Fruit fly (Drosophila melanogaster): ENCODE results near the gene phol.

The phol gene

dm6 chr3L:9460775-9461491 is 4.9 kb upstream of the phol start, which contains the start of the genes CG3434 and CG44838 (continued):
- TF ChIP-seq Ets21C (GFP tag; optimal IDR thresholded peaks at IDR 0.05) (peak; percentile 46), CG7368 (GFP tag; optimal IDR thresholded peaks at IDR 0.05) (peak; percentile 29), net (GFP tag; optimal IDR thresholded peaks at IDR 0.05) (peak; percentile 68), CG3032 (tag; optimal IDR thresholded peaks at IDR 0.05) (peak; percentile 75), CG6854 (GFP tag; optimal IDR thresholded peaks at IDR 0.05) (peak; percentile 53), CG11294 (GFP tag; IDR thresholded peaks at IDR 0.05) (peak; percentile 52; the same call in 1 of the 2 replicates), acj6 (GFP tag; optimal IDR thresholded peaks at IDR 0.05) (peak; percentile 77), CG11762 (GFP tag; optimal IDR thresholded peaks at IDR 0.05; ENCODE audit: insufficient read depth) (peak; percentile 20), CG8319 (GFP tag; optimal IDR thresholded peaks at IDR 0.05) (peak; percentile 33), Hr38 (GFP tag; optimal IDR thresholded peaks at IDR 0.05) (no peak), CG9139 (GFP tag; optimal IDR thresholded peaks at IDR 0.05) (peak; percentile 2), Lpt (GFP tag; optimal IDR thresholded peaks at IDR 0.05) (peak; percentile 61), Gug (GFP tag; IDR thresholded peaks at IDR 0.05) (peak; percentile 55)

- peak; percentile 99 for TF ChIP-seq CG34406 (GFP tag; optimal IDR thresholded peaks at IDR 0.05)
- TF ChIP-seq OdsH (GFP tag; optimal IDR thresholded peaks at IDR 0.05) = peak; percentile 99
- peak; percentile 100 for TF ChIP-seq lz (GFP tag; optimal IDR thresholded peaks at IDR 0.05)
- TF ChIP-seq Sox102F (GFP tag; optimal IDR thresholded peaks at IDR 0.05) = peak; percentile 99
- TF ChIP-seq fd85E (GFP tag; optimal IDR thresholded peaks at IDR 0.05) = peak; percentile 96
- peak; percentile 99 for TF ChIP-seq CG16779 (tag; optimal IDR thresholded peaks at IDR 0.05)
- TF ChIP-seq CG32006 (GFP tag; optimal IDR thresholded peaks at IDR 0.05) = peak; percentile 100
- peak; percentile 99 for TF ChIP-seq CG11762 (GFP tag; optimal IDR thresholded peaks at IDR 0.05; ENCODE audit: insufficient read depth)
- peak; percentile 100 for TF ChIP-seq CG8119 (GFP tag; IDR thresholded peaks at IDR 0.05)
- TF ChIP-seq dac (GFP tag; optimal IDR thresholded peaks at IDR 0.05) = peak; percentile 99
- TF ChIP-seq cyc (GFP tag; optimal IDR thresholded peaks at IDR 0.05) = peak; percentile 99
- peak; percentile 99 for TF ChIP-seq CG1621 (tag; optimal IDR thresholded peaks at IDR 0.05)
- peak; percentile 100 for TF ChIP-seq eg (GFP tag; IDR thresholded peaks at IDR 0.05)
- peak; percentile 99 for TF ChIP-seq spab (GFP tag; optimal IDR thresholded peaks at IDR 0.05)
- peak; percentile 98 for TF ChIP-seq Eip93F (GFP tag; optimal IDR thresholded peaks at IDR 0.05)
- peak; percentile 98 for TF ChIP-seq CG7368 (GFP tag; optimal IDR thresholded peaks at IDR 0.05)
- peak; percentile 100 for TF ChIP-seq svp (GFP tag)
- TF ChIP-seq Gug (GFP tag; IDR thresholded peaks at IDR 0.05) = peak; percentile 100
- peak; percentile 99 for TF ChIP-seq Sox15 (GFP tag; optimal IDR thresholded peaks at IDR 0.05)
- peak; percentile 100 for TF ChIP-seq pdm3 (GFP tag; optimal IDR thresholded peaks at IDR 0.05)
- TF ChIP-seq CG31627 (GFP tag; optimal IDR thresholded peaks at IDR 0.05) = peak; percentile 99
- peak; percentile 100 for TF ChIP-seq CG15336 (GFP tag; IDR thresholded peaks at IDR 0.05)
- TF ChIP-seq dsx (GFP tag; optimal IDR thresholded peaks at IDR 0.05; ENCODE audit: poor library complexity, severe bottlenecking) = peak; percentile 97
- TF ChIP-seq CG11902 (GFP tag; optimal IDR thresholded peaks at IDR 0.05) = peak; percentile 99
- TF ChIP-seq Eip75B (GFP tag; optimal IDR thresholded peaks at IDR 0.05) = peak; percentile 100
- TF ChIP-seq Met (GFP tag; optimal IDR thresholded peaks at IDR 0.05) = peak; percentile 99
- TF ChIP-seq Sox14 (GFP tag; optimal IDR thresholded peaks at IDR 0.05) = peak; percentile 100
- TF ChIP-seq CG6808 (GFP tag; optimal IDR thresholded peaks at IDR 0.05) = peak; percentile 99
- TF ChIP-seq topi (GFP tag; optimal IDR thresholded peaks at IDR 0.05) = peak; percentile 99
- peak; percentile 99 for TF ChIP-seq Ets21C (GFP tag; optimal IDR thresholded peaks at IDR 0.05)
- peak; percentile 97 for TF ChIP-seq Blimp-1 (GFP tag; optimal IDR thresholded peaks at IDR 0.05)
- TF ChIP-seq CG8319 (GFP tag; optimal IDR thresholded peaks at IDR 0.05) = peak; percentile 98
- peak; percentile 99 for TF ChIP-seq CG4318 (GFP tag; optimal IDR thresholded peaks at IDR 0.05)
- peak; percentile 99 for TF ChIP-seq CG10669 (GFP tag; optimal IDR thresholded peaks at IDR 0.05)
- peak; percentile 96 for TF ChIP-seq Hr38 (GFP tag; optimal IDR thresholded peaks at IDR 0.05)
- TF ChIP-seq CG10631 (GFP tag; optimal IDR thresholded peaks at IDR 0.05) = peak; percentile 99
- peak; percentile 100 for TF ChIP-seq CG6276 (GFP tag; optimal IDR thresholded peaks at IDR 0.05)
- peak; percentile 98 for TF ChIP-seq Lpt (GFP tag; optimal IDR thresholded peaks at IDR 0.05)
- TF ChIP-seq CG6854 (GFP tag; optimal IDR thresholded peaks at IDR 0.05) = peak; percentile 99
- TF ChIP-seq CG11294 (GFP tag; IDR thresholded peaks at IDR 0.05) = peak; percentile 99
- TF ChIP-seq Smox (GFP tag; optimal IDR thresholded peaks at IDR 0.05) = peak; percentile 99
- peak; percentile 99 for TF ChIP-seq vri (GFP tag; optimal IDR thresholded peaks at IDR 0.05)
Measured at dm6 chr3L:9457619-9458092, 1.6 kb upstream of the phol start, which contains the start of gene CG3437. Gene CG3437 (minus strand): TSS chr3L:9457669.

Data from whole organism, prepupa.